Worm (Caenorhabditis elegans) whole organism, early embryonic: ENCODE data around the gene rha-2.

Source experiments
- F13C5.2 ChIP-seq: sonication (generic microtip); optimal IDR thresholded peaks from 2 replicates; lab custom pipeline; 2017; ENCODE audit warnings: mild to moderate bottlenecking, missing genetic modification characterization, inconsistent platforms, missing compliant biosample characterization
- aly-1 ChIP-seq: sonication (generic microtip); optimal IDR thresholded peaks from 2 replicates; lab custom pipeline; 2016; ENCODE audit warnings: missing genetic modification characterization, missing compliant biosample characterization
- ama-1 ChIP-seq: fragments of 150-350 bp; optimal IDR thresholded peaks from 2 replicates; lab custom pipeline; 2014
- ceh-36 ChIP-seq: sonication (generic microtip); optimal IDR thresholded peaks from 2 replicates; lab custom pipeline; 2016; ENCODE audit warnings: missing genetic modification characterization, inconsistent platforms, missing compliant biosample characterization
- pes-1 ChIP-seq: fragments of 200-800 bp; sonication (Bioruptor generic); IDR thresholded peaks from 2 replicates; pipeline ENCODE4 v1.3.6; 2022; ENCODE audit warnings: missing genetic modification reagents, missing genetic modification characterization, missing compliant biosample characterization
- tbx-37 ChIP-seq: fragments of 200-800 bp; sonication (Bioruptor generic); conservative IDR thresholded peaks from 2 replicates; pipeline ENCODE4 v1.3.6; 2022; ENCODE audit warnings: missing genetic modification reagents, missing genetic modification characterization, missing compliant biosample characterization

ce11 chrIII:8616587-8616986 lies 2.2 kb upstream of the rha-2 start, which contains the start of gene C06E1.11:
- TF ChIP-seq ama-1 (lab: Kevin White, UChicago) (no peak), tbx-37 (GFP tag; lab: Robert Waterston, UW) (no peak), ceh-36 (tag; lab: Kevin White, UChicago) (no peak), aly-1 (tag; lab: Kevin White, UChicago) (no peak), F13C5.2 (tag; lab: Kevin White, UChicago) (no peak), pes-1 (no peak)
